Fruit fly (Drosophila melanogaster): ENCODE measurements around the gene Gba1a.

DNA sequence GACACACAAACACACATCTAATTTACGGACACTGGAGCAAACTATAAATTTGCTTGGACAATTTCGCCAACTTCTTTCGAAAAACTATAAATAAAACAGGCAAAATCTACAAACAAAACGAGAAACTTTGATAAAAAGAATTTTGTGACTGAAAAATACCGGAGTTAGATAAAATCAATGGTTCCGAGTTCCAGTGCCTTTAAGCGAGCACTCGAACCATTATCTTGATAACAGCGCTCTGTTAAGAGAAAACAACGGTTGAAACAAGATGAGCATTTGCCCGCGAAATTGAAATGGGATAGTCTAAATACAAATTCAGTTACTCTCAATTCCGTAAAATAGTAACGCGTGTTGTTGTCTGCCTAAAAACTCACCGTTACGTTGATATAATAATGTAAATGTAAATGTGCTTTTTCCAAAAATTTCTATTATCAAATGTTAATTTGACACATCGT, 5.8 kb upstream of the Gba1a start, which contains the start of gene CG10254:
- TF ChIP-seq Snoo (tag; optimal IDR thresholded peaks at IDR 0.05) (no peak), Pif1B (GFP tag; optimal IDR thresholded peaks at IDR 0.05) (no peak), CG32121 (GFP tag; IDR thresholded peaks at IDR 0.05) (no peak), Ets98B (GFP tag; IDR thresholded peaks at IDR 0.05) (no peak), CG9948 (tag; optimal IDR thresholded peaks at IDR 0.05) (no peak), CG15710 (tag; optimal IDR thresholded peaks at IDR 0.05) (no peak), Pif1A (GFP tag; optimal IDR thresholded peaks at IDR 0.05) (no peak), EcR (GFP tag; optimal IDR thresholded peaks at IDR 0.05) (no peak), fd96Ca (GFP tag; IDR thresholded peaks at IDR 0.05) (no peak), rn (GFP tag; IDR thresholded peaks at IDR 0.05) (no peak), CG17806 (tag; optimal IDR thresholded peaks at IDR 0.05) (no peak), CG13204 (GFP tag; optimal IDR thresholded peaks at IDR 0.05) (no peak), CG34367 (tag; optimal IDR thresholded peaks at IDR 0.05) (no peak)

Data from whole organism, pupa.